Worm (Caenorhabditis elegans) whole organism, L4/young adult: ENCODE results near the gene T16G1.3.

Experiments
- W03F9.2 ChIP-seq: fragments of 150-350 bp; optimal IDR thresholded peaks from 2 replicates; lab custom pipeline; 2014; ENCODE audit warnings: missing biosample characterization, missing genetic modification characterization
- dao-5 ChIP-seq: sonication (generic microtip); optimal IDR thresholded peaks from 2 replicates; lab custom pipeline; 2016; ENCODE audit warnings: missing genotype, missing genetic modification characterization, moderate library complexity, missing compliant biosample characterization
- him-1 ChIP-seq: sonication (generic microtip); optimal IDR thresholded peaks from 2 replicates; lab custom pipeline; 2016; ENCODE audit warnings: missing genotype, missing genetic modification reagents, missing genetic modification characterization, missing compliant biosample characterization

Gene T16G1.3

ce11 chrV:12944229-12944628 is at the start of gene T16G1.3:
TSS of gene T16G1.3 (minus strand) at chrV:12944329.
- TF ChIP-seq W03F9.2 (tag; lab: Kevin White, UChicago) (no peak), him-1 (tag; lab: Kevin White, UChicago) (no peak), dao-5 (tag; lab: Kevin White, UChicago) (no peak)

ce11 chrV:12992891-12993290 is 48.8 kb upstream of the T16G1.3 start, which contains the start of the genes F15B9.11 and dsl-7:
TSS of gene F15B9.11 (minus strand) at chrV:12992895.
TSS of gene dsl-7 (plus strand) at chrV:12993150.
- TF ChIP-seq W03F9.2 (tag; lab: Kevin White, UChicago) (no peak), him-1 (tag; lab: Kevin White, UChicago) (no peak), dao-5 (tag; lab: Kevin White, UChicago) (no peak)

ce11 chrV:12988256-12988655 is 44.1 kb upstream of the T16G1.3 start, which contains the start of gene F15B9.8:
TSS of gene F15B9.8 (plus strand) at chrV:12988556.
- TF ChIP-seq him-1 (tag; lab: Kevin White, UChicago), result no peak
- no peak for TF ChIP-seq dao-5 (tag; lab: Kevin White, UChicago)
- no peak for TF ChIP-seq W03F9.2 (tag; lab: Kevin White, UChicago)

ce11 chrV:12987061-12987460 is 42.9 kb upstream of the T16G1.3 start, which contains the start of gene shw-3:
TSS of gene shw-3 (minus strand) at chrV:12987161.
- TF ChIP-seq W03F9.2 (tag; lab: Kevin White, UChicago), result no peak
- no peak for TF ChIP-seq dao-5 (tag; lab: Kevin White, UChicago)
- TF ChIP-seq him-1 (tag; lab: Kevin White, UChicago), result no peak

- TF ChIP-seq W03F9.2 (tag; lab: Kevin White, UChicago) (no peak), dao-5 (tag; lab: Kevin White, UChicago) (no peak), him-1 (tag; lab: Kevin White, UChicago) (no peak)
Observed at ce11 chrV:12974047-12974446, 29.9 kb upstream of the T16G1.3 start.

ce11 chrV:12970575-12971160 is 26.5 kb upstream of the T16G1.3 start, which contains the start of gene pnn-1:
TSS of gene pnn-1 (plus strand) at chrV:12971110.
- peak; percentile 29 for TF ChIP-seq W03F9.2 (tag; lab: Kevin White, UChicago)
- TF ChIP-seq dao-5 (tag; lab: Kevin White, UChicago), result no peak
- TF ChIP-seq him-1 (tag; lab: Kevin White, UChicago), result no peak

- TF ChIP-seq him-1 (tag; lab: Kevin White, UChicago), result no peak
- TF ChIP-seq W03F9.2 (tag; lab: Kevin White, UChicago), result no peak
- TF ChIP-seq dao-5 (tag; lab: Kevin White, UChicago), result no peak
Observed at ce11 chrV:12968555-12968954, 24.4 kb upstream of the T16G1.3 start, which contains the start of gene lin-46. TSS of gene lin-46 (plus strand) at chrV:12968855.

ce11 chrV:12967925-12968327 is 23.8 kb upstream of the T16G1.3 start, which contains the start of gene R186.8:
TSS of gene R186.8 (minus strand) at chrV:12967982.
- TF ChIP-seq W03F9.2 (tag; lab: Kevin White, UChicago), result peak; percentile 3
- TF ChIP-seq him-1 (tag; lab: Kevin White, UChicago), result peak; percentile 55

- TF ChIP-seq dao-5 (tag; lab: Kevin White, UChicago) (no peak), him-1 (tag; lab: Kevin White, UChicago) (no peak), W03F9.2 (tag; lab: Kevin White, UChicago) (no peak)
Observed at ce11 chrV:12967110-12967509, 23.0 kb upstream of the T16G1.3 start, which contains the start of gene R186.3. TSS of gene R186.3 (minus strand) at chrV:12967210.

- TF ChIP-seq W03F9.2 (tag; lab: Kevin White, UChicago) (no peak), him-1 (tag; lab: Kevin White, UChicago) (no peak), dao-5 (tag; lab: Kevin White, UChicago) (no peak)
Observed at ce11 chrV:12964076-12964475, 19.9 kb upstream of the T16G1.3 start, which contains the start of gene srd-35. TSS of gene srd-35 (plus strand) at chrV:12964376.

ce11 chrV:12963192-12963591 is 19.1 kb upstream of the T16G1.3 start, which contains the start of gene hrg-9:
TSS of gene hrg-9 (minus strand) at chrV:12963343.
- TF ChIP-seq him-1 (tag; lab: Kevin White, UChicago) (no peak), dao-5 (tag; lab: Kevin White, UChicago) (no peak), W03F9.2 (tag; lab: Kevin White, UChicago) (no peak)

ce11 chrV:12961085-12961560 is 17.0 kb upstream of the T16G1.3 start, which contains the start of gene mpst-7:
TSS of gene mpst-7 (minus strand) at chrV:12961135.
- TF ChIP-seq W03F9.2 (tag; lab: Kevin White, UChicago) (no peak), him-1 (tag; lab: Kevin White, UChicago) (no peak), dao-5 (tag; lab: Kevin White, UChicago) (no peak)

- TF ChIP-seq dao-5 (tag; lab: Kevin White, UChicago) (no peak), W03F9.2 (tag; lab: Kevin White, UChicago) (no peak), him-1 (tag; lab: Kevin White, UChicago) (no peak)
Observed at ce11 chrV:12954261-12954660, 10.1 kb upstream of the T16G1.3 start.
